Fruit fly (Drosophila melanogaster) S2 (cell line): ENCODE data around the gene CG8136.

Experiments used
- CG8478 ChIP-seq: fragments of >200 bp; optimal IDR thresholded peaks from 2 replicates; lab custom pipeline; 2018
- CTCF ChIP-seq, 2 experiments: fragments of >200 bp; optimal IDR thresholded peaks; 2 replicates each; lab custom pipeline; 2018

dm6 chr3R:8744198-8744597 lies 23.0 kb downstream of the CG8136 start:
- no peak for TF ChIP-seq CTCF (optimal IDR thresholded peaks at IDR 0.05; lab: Kevin White, UChicago)
- no peak for TF ChIP-seq CG8478
